Worm (Caenorhabditis elegans): ENCODE measurements around the gene str-5.
"Not testable (repeated sequence)": the region's sequence is repeated elsewhere in the genome, so short reads cannot be mapped to it uniquely, and the experiment has no call there.

DNA sequence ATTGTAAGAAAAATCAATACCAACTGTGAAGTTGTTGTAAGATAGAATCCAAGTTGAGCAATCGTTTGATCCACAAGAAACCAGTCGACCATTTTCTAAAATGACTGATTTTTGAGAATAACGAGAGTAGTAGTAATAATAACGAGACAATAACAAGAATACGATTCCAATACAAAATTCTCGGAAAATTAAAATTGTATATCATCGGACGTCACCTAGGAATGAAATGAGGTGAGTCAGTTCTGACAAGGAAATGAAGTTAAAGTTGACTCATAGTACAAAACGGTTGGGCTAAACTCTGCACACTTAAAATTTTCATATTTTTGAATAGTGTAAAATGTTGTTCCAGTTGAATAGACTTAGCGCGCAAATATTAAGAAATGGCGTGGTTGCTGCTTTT, 8.7 kb upstream of the str-5 start, which contains the start of gene str-19:
- not testable (repeated sequence) for TF ChIP-seq ama-1 (optimal IDR thresholded peaks at IDR 0.05); tbx-11 (GFP tag; IDR thresholded peaks at IDR 0.05)

Measured in whole organism, early embryonic.